Worm (Caenorhabditis elegans): ENCODE data around the gene F53B3.3.

Gene F53B3.3

DNA sequence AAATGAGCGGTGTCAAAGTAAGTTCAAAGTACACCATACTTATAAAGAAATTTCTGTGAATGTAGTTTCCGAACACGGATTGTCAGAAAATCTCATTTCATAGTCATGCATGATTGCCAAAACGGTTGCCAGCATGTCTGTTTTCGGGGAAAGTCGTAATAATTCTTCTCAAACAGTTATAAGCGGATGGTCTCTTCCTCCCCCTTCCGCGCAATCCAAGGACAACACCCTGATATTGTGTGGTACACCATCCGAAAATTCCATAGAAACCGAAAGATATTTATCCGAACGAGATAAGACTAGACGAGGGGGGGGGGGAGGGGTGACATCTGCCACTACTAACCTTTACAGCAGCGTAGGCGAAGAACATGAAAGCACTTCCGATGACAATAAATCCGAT lies 3.7 kb upstream of the F53B3.3 start:
- TF ChIP-seq rcor-1 (GFP tag; IDR thresholded peaks at IDR 0.05) (no peak), tlf-1 (GFP tag; optimal IDR thresholded peaks at IDR 0.05) (no peak), lag-1 (GFP tag; IDR thresholded peaks at IDR 0.05) (no peak)

- TF ChIP-seq lin-40 (tag; optimal IDR thresholded peaks at IDR 0.05), result no peak
- TF ChIP-seq rpc-1 (optimal IDR thresholded peaks at IDR 0.05), result no peak
- TF ChIP-seq rpc-1 (tag; optimal IDR thresholded peaks at IDR 0.05), result no peak
- TF ChIP-seq egl-44 (GFP tag; IDR thresholded peaks at IDR 0.05), result no peak
- TF ChIP-seq lin-26 (GFP tag; IDR thresholded peaks at IDR 0.05), result no peak
- TF ChIP-seq F33H1.4 (GFP tag; IDR thresholded peaks at IDR 0.05), result no peak
Measured at ce11 chrX:2873272-2873671, 2.3 kb upstream of the F53B3.3 start.

- no peak for TF ChIP-seq ZK185.1 (tag; optimal IDR thresholded peaks at IDR 0.05; ENCODE audit: poor library complexity, severe bottlenecking)
- TF ChIP-seq lsl-1 (GFP tag; optimal IDR thresholded peaks at IDR 0.05), result no peak
- no peak for TF ChIP-seq nfya-1 (tag; optimal IDR thresholded peaks at IDR 0.05; ENCODE audit: borderline replicate concordance, insufficient read depth)
- TF ChIP-seq sptf-2 (GFP tag; optimal IDR thresholded peaks at IDR 0.05), result no peak
- no peak for TF ChIP-seq mes-4 (tag; optimal IDR thresholded peaks at IDR 0.05)
- TF ChIP-seq pha-4 (tag; optimal IDR thresholded peaks at IDR 0.05), result no peak
- peak; percentile 49 for TF ChIP-seq ama-1 (optimal IDR thresholded peaks at IDR 0.05)
- no peak for TF ChIP-seq ama-1 (GFP tag; optimal IDR thresholded peaks at IDR 0.05)
- no peak for TF ChIP-seq Y53F4B.3 (GFP tag; IDR thresholded peaks at IDR 0.05)
Measured at ce11 chrX:2865591-2866217, 5.2 kb downstream of the F53B3.3 start.

ce11 chrX:2863946-2864345 lies 7.0 kb downstream of the F53B3.3 start, which contains the start of gene F53B3.6:
Gene F53B3.6, plus strand, starts transcription at chrX:2864229.
- TF ChIP-seq zfh-2 (GFP tag; conservative IDR thresholded peaks at IDR 0.05) (0 out of 2 replicates have a peak, but pooled peaks have one; percentile 34), attf-3 (GFP tag; conservative IDR thresholded peaks at IDR 0.05) (no peak)

DNA sequence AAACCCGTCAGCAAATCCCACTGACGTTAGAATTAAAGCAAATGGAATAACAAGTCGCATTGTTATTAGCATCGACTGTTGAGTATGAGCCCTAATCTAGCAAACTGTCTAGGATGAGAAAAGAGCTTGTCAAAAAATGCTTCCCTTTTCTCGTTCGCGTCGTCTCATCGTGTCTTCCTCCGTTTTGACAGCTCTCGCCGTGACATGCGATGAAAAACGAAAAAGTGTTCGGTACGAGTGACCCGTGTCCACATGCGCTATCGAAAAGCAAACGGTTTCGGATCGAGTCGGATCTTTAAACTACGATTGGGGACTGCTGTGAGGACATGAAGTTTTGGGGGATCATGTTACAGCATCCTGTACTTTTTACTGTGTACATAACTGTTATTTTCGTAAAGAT lies 8.6 kb downstream of the F53B3.3 start, which contains the start of gene comt-1:
comt-1 (minus strand) TSS at position 101 of the 400 bp plus-strand sequence.
- TF ChIP-seq gei-17 (GFP tag; optimal IDR thresholded peaks at IDR 0.05) (no peak), lin-54 (GFP tag; optimal IDR thresholded peaks at IDR 0.05) (no peak), him-1 (tag; optimal IDR thresholded peaks at IDR 0.05) (no peak), Y56A3A.18 (GFP tag; IDR thresholded peaks at IDR 0.05) (no peak), nfyb-1 (GFP tag; IDR thresholded peaks at IDR 0.05) (no peak), somi-1 (GFP tag; optimal IDR thresholded peaks at IDR 0.05) (no peak), hmg-20 (GFP tag; IDR thresholded peaks at IDR 0.05) (no peak), rec-8 (tag; optimal IDR thresholded peaks at IDR 0.05) (no peak), lin-40 (tag; optimal IDR thresholded peaks at IDR 0.05) (no peak), atf-7 (tag; optimal IDR thresholded peaks at IDR 0.05) (no peak), F39B2.1 (GFP tag; IDR thresholded peaks at IDR 0.05) (no peak), K12H6.12 (tag; optimal IDR thresholded peaks at IDR 0.05) (no peak), ceh-27 (GFP tag; optimal IDR thresholded peaks at IDR 0.05) (no peak), attf-6 (GFP tag; IDR thresholded peaks at IDR 0.05) (no peak), egl-44 (GFP tag; IDR thresholded peaks at IDR 0.05) (no peak), Y95B8A.8 (GFP tag; IDR thresholded peaks at IDR 0.05) (no peak), mel-28 (tag; optimal IDR thresholded peaks at IDR 0.05; ENCODE audit: borderline replicate concordance) (no peak)

Data from whole organism, young adult.